Fruit fly (Drosophila melanogaster) whole organism, wandering third instar larva: ENCODE measurements around the gene CG14990.

Experiments used
- Dfd ChIP-seq: fragments of >200 bp; optimal IDR thresholded peaks from 2 replicates; lab custom pipeline; 2017; ENCODE audit warnings: missing biosample characterization, missing genetic modification characterization
- GATAd ChIP-seq: sonication (Bioruptor generic); optimal IDR thresholded peaks from 2 replicates; lab custom pipeline; 2016; ENCODE audit warnings: missing biosample characterization, missing genetic modification characterization
- Hr83 ChIP-seq: fragments of 200-300 bp; sonication (Bioruptor generic); optimal IDR thresholded peaks from 2 replicates; lab custom pipeline; 2016; ENCODE audit warnings: missing biosample characterization, mild to moderate bottlenecking, missing genetic modification characterization, moderate library complexity; ENCODE audit not compliant: poor library complexity, severe bottlenecking
- Jra ChIP-seq: sonication (Bioruptor generic); optimal IDR thresholded peaks from 2 replicates; lab custom pipeline; 2016; ENCODE audit warnings: missing biosample characterization, missing genetic modification characterization
- Sp1 ChIP-seq: fragments of 200-800 bp; sonication (Bioruptor generic); optimal IDR thresholded peaks from 3 replicates; lab custom pipeline; 2019; ENCODE audit warnings: missing biosample characterization, mild to moderate bottlenecking, missing genetic modification characterization, moderate library complexity
- Vsx2 ChIP-seq: fragments of 200-300, 225-300 bp; sonication (Bioruptor generic); optimal IDR thresholded peaks from 2 replicates; lab custom pipeline; 2018; ENCODE audit warnings: missing biosample characterization, missing genetic modification characterization; ENCODE audit not compliant: partially characterized antibody
- br ChIP-seq: fragments of 200-800 bp; sonication (Bioruptor generic); optimal IDR thresholded peaks from 2 replicates; lab custom pipeline; 2016; ENCODE audit warnings: missing biosample characterization, missing genetic modification characterization
- brk ChIP-seq: fragments of 200-800 bp; sonication (Bioruptor generic); optimal IDR thresholded peaks from 2 replicates; lab custom pipeline; 2016; ENCODE audit warnings: missing biosample characterization, mild to moderate bottlenecking, missing genetic modification characterization
- foxo ChIP-seq, 2 experiments: fragments of 200-800 bp; sonication (Bioruptor generic); optimal IDR thresholded peaks; 2 replicates in 1 of 2; 3 replicates in 1 of 2; lab custom pipeline; 2016 to 2017; ENCODE audit warnings: missing biosample characterization in 2 of 2, missing genetic modification characterization in 2 of 2
- fru ChIP-seq: fragments of 200-800 bp; sonication (Bioruptor generic); optimal IDR thresholded peaks from 3 replicates; lab custom pipeline; 2016; ENCODE audit warnings: missing biosample characterization, mild to moderate bottlenecking, missing genetic modification characterization

- TF ChIP-seq Vsx2 (no peak), GATAd (GFP tag; lab: Kevin White, UChicago) (no peak), foxo (GFP tag; optimal IDR thresholded peaks at IDR 0.05; lab: Kevin White, UChicago) (no peak), Hr83 (GFP tag; lab: Kevin White, UChicago) (peak; percentile 67), Sp1 (GFP tag; lab: Kevin White, UChicago) (peak; percentile 19), br (GFP tag; lab: Kevin White, UChicago) (no peak), Dfd (GFP tag; lab: Kevin White, UChicago) (no peak), brk (GFP tag; lab: Kevin White, UChicago) (peak; percentile 45), fru (GFP tag; lab: Kevin White, UChicago) (no peak), Jra (GFP tag; lab: Kevin White, UChicago) (no peak)
Measured at dm6 chr3L:4070996-4071379, 22.0 kb upstream of the CG14990 start.
